Worm (Caenorhabditis elegans): ENCODE data around the gene hacd-1.

hacd-1 gene

ce11 chrV:1460069-1460468 is at the start of gene hacd-1:
Gene hacd-1, plus strand, starts transcription at chrV:1460369.
- no peak for TF ChIP-seq ztf-25 (GFP tag; IDR thresholded peaks at IDR 0.05)

- TF ChIP-seq aptf-3 (GFP tag; IDR thresholded peaks at IDR 0.05) (no peak), hrde-1 (tag; optimal IDR thresholded peaks at IDR 0.05; ENCODE audit: borderline replicate concordance) (no peak), ZK185.1 (tag; optimal IDR thresholded peaks at IDR 0.05; ENCODE audit: poor library complexity, severe bottlenecking) (no peak), ekl-4 (GFP tag; IDR thresholded peaks at IDR 0.05) (no peak)
Observed at ce11 chrV:1410727-1411126, 49.4 kb upstream of the hacd-1 start.

- no peak for TF ChIP-seq ztf-22 (GFP tag; optimal IDR thresholded peaks at IDR 0.05)
- no peak for TF ChIP-seq hlh-26 (GFP tag; conservative IDR thresholded peaks at IDR 0.05)
- no peak for TF ChIP-seq xnd-1 (tag; optimal IDR thresholded peaks at IDR 0.05)
- TF ChIP-seq ztf-28 (GFP tag; IDR thresholded peaks at IDR 0.05), result no peak
- TF ChIP-seq ceh-27 (GFP tag; optimal IDR thresholded peaks at IDR 0.05), result no peak
- no peak for TF ChIP-seq mxl-1 (tag; optimal IDR thresholded peaks at IDR 0.05)
- no peak for TF ChIP-seq ceh-58 (GFP tag; IDR thresholded peaks at IDR 0.05)
- TF ChIP-seq aptf-3 (GFP tag; IDR thresholded peaks at IDR 0.05), result no peak
- TF ChIP-seq ztf-6 (GFP tag; IDR thresholded peaks at IDR 0.05), result no peak
- TF ChIP-seq lin-40 (tag; optimal IDR thresholded peaks at IDR 0.05), result no peak
- no peak for TF ChIP-seq T26A5.8 (tag; optimal IDR thresholded peaks at IDR 0.05)
- TF ChIP-seq him-1 (tag; optimal IDR thresholded peaks at IDR 0.05), result no peak
- no peak for TF ChIP-seq somi-1 (GFP tag; optimal IDR thresholded peaks at IDR 0.05)
- no peak for TF ChIP-seq B0336.3 (GFP tag; IDR thresholded peaks at IDR 0.05)
- no peak for TF ChIP-seq ztf-3 (GFP tag; optimal IDR thresholded peaks at IDR 0.05)
- TF ChIP-seq bed-2 (GFP tag; IDR thresholded peaks at IDR 0.05), result no peak
Observed at ce11 chrV:1411459-1411858, 48.7 kb upstream of the hacd-1 start, which contains the start of gene snt-5. Gene snt-5, minus strand, starts transcription at chrV:1411559.

ce11 chrV:1414615-1415433 is 45.3 kb upstream of the hacd-1 start:
- TF ChIP-seq nhr-80 (tag; optimal IDR thresholded peaks at IDR 0.05), result peak; percentile 78
- TF ChIP-seq nhr-179 (tag; optimal IDR thresholded peaks at IDR 0.05), result no peak

ce11 chrV:1416154-1416553 is 44.0 kb upstream of the hacd-1 start:
- TF ChIP-seq F23B12.7 (tag; optimal IDR thresholded peaks at IDR 0.05; ENCODE audit: insufficient read depth) (no peak), lin-26 (GFP tag; IDR thresholded peaks at IDR 0.05) (no peak), nhr-80 (tag; optimal IDR thresholded peaks at IDR 0.05) (no peak), hlh-26 (GFP tag; conservative IDR thresholded peaks at IDR 0.05) (no peak), somi-1 (GFP tag; optimal IDR thresholded peaks at IDR 0.05) (no peak), rec-8 (tag; optimal IDR thresholded peaks at IDR 0.05) (no peak), unc-62 (GFP tag; optimal IDR thresholded peaks at IDR 0.05) (no peak), snpc-1.1 (tag; optimal IDR thresholded peaks at IDR 0.05; ENCODE audit: insufficient read depth) (no peak), egl-44 (GFP tag; IDR thresholded peaks at IDR 0.05) (no peak), nfyb-1 (GFP tag; IDR thresholded peaks at IDR 0.05) (no peak), ceh-91 (GFP tag; IDR thresholded peaks at IDR 0.05) (no peak), ceh-40 (GFP tag; IDR thresholded peaks at IDR 0.05) (no peak), ZK185.1 (tag; optimal IDR thresholded peaks at IDR 0.05; ENCODE audit: poor library complexity, severe bottlenecking) (no peak), snpc-3.4 (tag; optimal IDR thresholded peaks at IDR 0.05) (no peak), pbrm-1 (GFP tag; IDR thresholded peaks at IDR 0.05) (no peak), repo-1 (tag; optimal IDR thresholded peaks at IDR 0.05) (no peak), hrde-1 (tag; optimal IDR thresholded peaks at IDR 0.05; ENCODE audit: borderline replicate concordance) (no peak), ceh-100 (GFP tag; IDR thresholded peaks at IDR 0.05) (no peak), rcor-1 (GFP tag; IDR thresholded peaks at IDR 0.05) (no peak), Y56A3A.18 (GFP tag; IDR thresholded peaks at IDR 0.05) (no peak)

Data from whole organism, young adult.